Fruit fly (Drosophila melanogaster) whole organism, embryonic: Measurements from ENCODE around the gene CG3184.

ENCODE experiments used
- CG10366 ChIP-seq: fragments of 200-800 bp; sonication (Bioruptor generic); IDR thresholded peaks from 2 replicates; pipeline ENCODE4 v1.3.6; 2022; ENCODE audit warnings: missing biosample characterization, missing genetic modification characterization
- CG11247 ChIP-seq: fragments of 200-800 bp; sonication (Bioruptor generic); IDR thresholded peaks from 2 replicates; pipeline ENCODE4 v1.3.6; 2022; ENCODE audit warnings: missing biosample characterization, missing genetic modification characterization
- CG15269 ChIP-seq: fragments of 200-800 bp; sonication (Bioruptor generic); optimal IDR thresholded peaks from 2 replicates; lab custom pipeline; 2018; ENCODE audit warnings: missing biosample characterization, mild to moderate bottlenecking, missing genetic modification characterization, moderate library complexity
- CG1647 ChIP-seq: fragments of 200-800 bp; sonication (Bioruptor generic); optimal IDR thresholded peaks from 3 replicates; lab custom pipeline; 2016; ENCODE audit warnings: missing biosample characterization, missing genetic modification characterization
- CG17912 ChIP-seq: fragments of 200-800 bp; sonication (Bioruptor generic); optimal IDR thresholded peaks from 2 replicates; lab custom pipeline; 2018; ENCODE audit warnings: missing biosample characterization, mild to moderate bottlenecking, missing genetic modification characterization
- CG1832 ChIP-seq: fragments of 200-800 bp; sonication (Bioruptor generic); optimal IDR thresholded peaks from 2 replicates; lab custom pipeline; 2017; ENCODE audit warnings: missing biosample characterization, mild to moderate bottlenecking, missing genetic modification characterization, inconsistent platforms
- CG30020 ChIP-seq: fragments of 200-800 bp; optimal IDR thresholded peaks from 2 replicates; lab custom pipeline; 2019; ENCODE audit warnings: missing biosample characterization, mild to moderate bottlenecking, missing genetic modification characterization, moderate library complexity
- CG3847 ChIP-seq: fragments of 200-800 bp; sonication (Bioruptor generic); IDR thresholded peaks from 2 replicates; pipeline ENCODE4 v1.3.6; 2022; ENCODE audit warnings: missing biosample characterization, missing genetic modification characterization
- CG4424 ChIP-seq: fragments of 200-800 bp; sonication (Bioruptor generic); optimal IDR thresholded peaks from 3 replicates; lab custom pipeline; 2016; ENCODE audit warnings: missing biosample characterization, missing genetic modification characterization
- CG6854 ChIP-seq: fragments of 200-800 bp; sonication (Bioruptor generic); optimal IDR thresholded peaks from 3 replicates; lab custom pipeline; 2017; ENCODE audit warnings: missing biosample characterization, mild to moderate bottlenecking, missing genetic modification characterization
- CG8290 ChIP-seq, 3 experiments: fragments of 200-800 bp; sonication (Bioruptor generic); optimal IDR thresholded peaks; 2 replicates each; lab custom pipeline; 2016 to 2019; ENCODE audit warnings: missing biosample characterization in 3 of 3, missing genetic modification characterization in 3 of 3, mild to moderate bottlenecking in 2 of 3, moderate library complexity in 1 of 3
- CG8478 ChIP-seq: fragments of >200 bp; optimal IDR thresholded peaks from 2 replicates; lab custom pipeline; 2018
- CG9609 ChIP-seq: fragments of 200-800 bp; sonication (Bioruptor generic); optimal IDR thresholded peaks from 3 replicates; lab custom pipeline; 2016; ENCODE audit warnings: missing biosample characterization, missing genetic modification characterization
- Dfd ChIP-seq, 2 experiments: fragments of >200 bp; optimal IDR thresholded peaks; 2 replicates each; lab custom pipeline; 2017; ENCODE audit warnings: missing biosample characterization in 2 of 2, missing genetic modification characterization in 2 of 2
- Drgx ChIP-seq: fragments of 200-800 bp; sonication (Bioruptor generic); IDR thresholded peaks from 2 replicates; pipeline ENCODE4 v1.3.6; 2022; ENCODE audit warnings: missing biosample characterization, missing genetic modification characterization
- E2f2 ChIP-seq: fragments of 200-800 bp; sonication (Bioruptor generic); IDR thresholded peaks from 2 replicates; pipeline ENCODE4 v1.3.6; 2022; ENCODE audit warnings: missing biosample characterization, missing genetic modification characterization
- H15 ChIP-seq: fragments of 200-800 bp; sonication (Bioruptor generic); IDR thresholded peaks from 3 replicates; pipeline ENCODE4 v1.3.6; 2022; ENCODE audit warnings: missing biosample characterization, missing genetic modification characterization
- HmgZ ChIP-seq: fragments of 200-800 bp; sonication (Bioruptor generic); optimal IDR thresholded peaks from 2 replicates; lab custom pipeline; 2018; ENCODE audit warnings: missing biosample characterization, mild to moderate bottlenecking, missing genetic modification characterization
- Hmx ChIP-seq: fragments of 200-800 bp; sonication (Bioruptor generic); optimal IDR thresholded peaks from 2 replicates; lab custom pipeline; 2016; ENCODE audit warnings: missing biosample characterization, missing genetic modification characterization
- Hr78 ChIP-seq, 2 experiments: fragments of 200-800 bp in 1 of 2; fragments of >200 bp in 1 of 2; sonication (Bioruptor generic) in 1 of 2; optimal IDR thresholded peaks; 2 replicates each; lab custom pipeline; 2017 to 2019; ENCODE audit warnings: missing biosample characterization in 2 of 2, missing genetic modification characterization in 2 of 2, mild to moderate bottlenecking in 1 of 2, moderate library complexity in 1 of 2
- NC2β ChIP-seq: fragments of 200-800 bp; sonication (Bioruptor generic); optimal IDR thresholded peaks from 2 replicates; lab custom pipeline; 2016; ENCODE audit warnings: missing biosample characterization, missing genetic modification characterization
- Neu2 ChIP-seq: fragments of 200-800 bp; sonication (Bioruptor generic); optimal IDR thresholded peaks from 3 replicates; lab custom pipeline; 2016; ENCODE audit warnings: missing biosample characterization, missing genetic modification characterization, borderline replicate concordance
- Ptx1 ChIP-seq: fragments of 200-800 bp; sonication (Bioruptor generic); IDR thresholded peaks from 2 replicates; pipeline ENCODE4 v1.3.6; 2022; ENCODE audit warnings: missing biosample characterization, missing genetic modification characterization
- Rx ChIP-seq: fragments of 200-800 bp; sonication (Bioruptor generic); IDR thresholded peaks from 2 replicates; pipeline ENCODE4 v1.3.6; 2022; ENCODE audit warnings: missing biosample characterization, missing genetic modification characterization
- Spps ChIP-seq: fragments of 200-800 bp; sonication (Bioruptor generic); optimal IDR thresholded peaks from 2 replicates; lab custom pipeline; 2018; ENCODE audit warnings: missing biosample characterization, mild to moderate bottlenecking, missing genetic modification characterization
- Tbp ChIP-seq: fragments of >200 bp; optimal IDR thresholded peaks from 2 replicates; lab custom pipeline; 2018; ENCODE audit warnings: missing biosample characterization, missing genetic modification characterization
- Xbp1 ChIP-seq: fragments of 200-800 bp; sonication (Bioruptor generic); optimal IDR thresholded peaks from 3 replicates; lab custom pipeline; 2016; ENCODE audit warnings: missing biosample characterization, mild to moderate bottlenecking, missing genetic modification characterization
- cas ChIP-seq: fragments of 200-800 bp; sonication (Bioruptor generic); IDR thresholded peaks from 2 replicates; pipeline ENCODE4 v1.3.6; 2022; ENCODE audit warnings: missing biosample characterization, missing genetic modification characterization
- crp ChIP-seq, 2 experiments: fragments of 200-800 bp; sonication (Bioruptor generic); optimal IDR thresholded peaks; 2 replicates in 1 of 2; 3 replicates in 1 of 2; lab custom pipeline; 2017; ENCODE audit warnings: missing biosample characterization in 2 of 2, missing genetic modification characterization in 2 of 2, mild to moderate bottlenecking in 1 of 2, moderate library complexity in 1 of 2
- dmrt11E ChIP-seq: fragments of 200-800 bp; sonication (Bioruptor generic); optimal IDR thresholded peaks from 3 replicates; lab custom pipeline; 2018; ENCODE audit warnings: missing biosample characterization, mild to moderate bottlenecking, missing genetic modification characterization, moderate library complexity
- dpn ChIP-seq, 2 experiments: fragments of 200-800 bp; sonication (Bioruptor generic); optimal IDR thresholded peaks; 3 replicates each; lab custom pipeline; 2016; ENCODE audit warnings: missing biosample characterization in 2 of 2, missing genetic modification characterization in 2 of 2
- fru ChIP-seq: fragments of >200 bp; optimal IDR thresholded peaks from 2 replicates; lab custom pipeline; 2017
- gcm2 ChIP-seq: fragments of 200-800 bp; sonication (Bioruptor generic); optimal IDR thresholded peaks from 2 replicates; lab custom pipeline; 2016; ENCODE audit warnings: missing biosample characterization, missing genetic modification characterization
- gem ChIP-seq: fragments of 200-800 bp; sonication (Bioruptor generic); optimal IDR thresholded peaks from 2 replicates; lab custom pipeline; 2019; ENCODE audit warnings: missing biosample characterization, mild to moderate bottlenecking, missing genetic modification characterization, moderate library complexity
- grau ChIP-seq: fragments of 200-800 bp; optimal IDR thresholded peaks from 3 replicates; lab custom pipeline; 2019; ENCODE audit warnings: missing biosample characterization, mild to moderate bottlenecking, missing genetic modification characterization, moderate library complexity
- gsb ChIP-seq: fragments of 200-800 bp; sonication (Bioruptor generic); IDR thresholded peaks from 2 replicates; pipeline ENCODE4 v1.3.6; 2022; ENCODE audit warnings: missing biosample characterization, missing genetic modification characterization
- hb ChIP-seq: fragments of 200-800 bp; sonication (Bioruptor generic); IDR thresholded peaks from 3 replicates; pipeline ENCODE4 v1.3.6; 2022; ENCODE audit warnings: missing biosample characterization, missing genetic modification characterization; ENCODE audit not compliant: partially characterized antibody
- jumu ChIP-seq: fragments of 200-800 bp; sonication (Bioruptor generic); optimal IDR thresholded peaks from 3 replicates; lab custom pipeline; 2016; ENCODE audit warnings: missing biosample characterization, missing genetic modification characterization
- kni ChIP-seq: fragments of 200-800 bp; sonication (Bioruptor generic); optimal IDR thresholded peaks from 3 replicates; lab custom pipeline; 2017; ENCODE audit warnings: mild to moderate bottlenecking, missing biosample characterization, missing genetic modification reagents, missing genetic modification characterization
- mam ChIP-seq: fragments of 200-800 bp; sonication (Bioruptor generic); optimal IDR thresholded peaks from 3 replicates; lab custom pipeline; 2016; ENCODE audit warnings: missing biosample characterization, missing genetic modification characterization
- nerfin-2 ChIP-seq: fragments of 200-800 bp; sonication (Bioruptor generic); IDR thresholded peaks from 2 replicates; pipeline ENCODE4 v1.3.6; 2022; ENCODE audit warnings: missing biosample characterization, missing genetic modification characterization; ENCODE audit not compliant: partially characterized antibody
- odd ChIP-seq: fragments of 200-800 bp; sonication (Bioruptor generic); optimal IDR thresholded peaks from 2 replicates; lab custom pipeline; 2017; ENCODE audit warnings: missing biosample characterization, mild to moderate bottlenecking, missing genetic modification characterization
- onecut ChIP-seq: fragments of 200-800 bp; sonication (Bioruptor generic); IDR thresholded peaks from 2 replicates; pipeline ENCODE4 v1.3.6; 2022; ENCODE audit warnings: missing biosample characterization, missing genetic modification characterization
- salm ChIP-seq: fragments of 200-800 bp; sonication (Bioruptor generic); optimal IDR thresholded peaks from 2 replicates; lab custom pipeline; 2018; ENCODE audit warnings: missing biosample characterization, mild to moderate bottlenecking, missing genetic modification characterization
- seq ChIP-seq: fragments of 200-800 bp; sonication (Bioruptor generic); IDR thresholded peaks from 2 replicates; pipeline ENCODE4 v1.3.6; 2022; ENCODE audit warnings: missing biosample characterization, missing genetic modification characterization
- sima ChIP-seq: fragments of 200-800 bp; sonication (Bioruptor generic); optimal IDR thresholded peaks from 2 replicates; lab custom pipeline; 2016; ENCODE audit warnings: missing biosample characterization, missing genetic modification characterization
- stwl ChIP-seq: fragments of 200-800 bp; sonication (Bioruptor generic); optimal IDR thresholded peaks from 3 replicates; lab custom pipeline; 2018; ENCODE audit warnings: missing biosample characterization, mild to moderate bottlenecking, missing genetic modification characterization, moderate library complexity
- ttk ChIP-seq: fragments of 200-800 bp; sonication (Bioruptor generic); IDR thresholded peaks from 2 replicates; pipeline ENCODE4 v2.1.2; 2022; ENCODE audit warnings: missing biosample characterization, missing genetic modification characterization
- unc-4 ChIP-seq: fragments of 200-800 bp; sonication (Bioruptor generic); IDR thresholded peaks from 2 replicates; pipeline ENCODE4 v1.3.6; 2022; ENCODE audit warnings: missing biosample characterization, missing genetic modification characterization; ENCODE audit not compliant: partially characterized antibody

The CG3184 gene

DNA sequence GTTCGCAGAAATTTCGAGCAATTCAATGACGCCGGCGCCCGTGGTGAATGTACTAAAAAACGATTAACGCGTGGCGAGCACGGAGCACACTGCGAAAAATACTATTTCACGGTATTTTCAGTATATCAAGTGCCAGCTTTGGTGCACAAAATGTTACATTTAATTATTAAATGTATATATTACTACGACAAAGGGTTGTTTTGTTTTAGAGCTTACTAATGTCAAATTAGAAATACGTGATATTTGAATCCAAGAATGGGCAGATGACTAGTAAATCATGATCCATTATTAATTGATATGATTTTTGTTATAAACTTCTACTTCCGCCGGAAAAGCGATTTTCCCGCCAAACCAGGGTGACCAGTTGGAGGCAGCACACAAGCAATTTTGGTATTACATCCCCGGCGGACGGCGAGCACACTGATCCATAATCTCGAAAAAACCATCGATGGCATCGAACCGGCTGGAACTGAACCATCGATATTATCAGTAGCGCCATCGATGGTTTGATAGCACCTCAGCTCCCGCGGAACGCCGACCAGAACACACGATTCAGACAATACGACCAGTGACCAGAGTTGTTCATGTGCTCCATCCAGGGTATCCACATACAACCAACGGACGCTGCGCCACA, 34.3 kb downstream of the CG3184 start, which contains the start of the genes CG3226 and Cdc7 (continued):
- TF ChIP-seq CG1832 (GFP tag; lab: Kevin White, UChicago) (no peak), dpn (GFP tag; optimal IDR thresholded peaks at IDR 0.05; lab: Kevin White, UChicago) (peak; percentile 25 to 46), Spps (no peak), CG30020 (tag; lab: Kevin White, UChicago) (peak; percentile 61), Rx (GFP tag; lab: Robert Waterston, UW) (peak; percentile 43; the same call in 1 of the 2 replicates), Hr78 (GFP tag; optimal IDR thresholded peaks at IDR 0.05; lab: Kevin White, UChicago) (no peak), crp (GFP tag; optimal IDR thresholded peaks at IDR 0.05; lab: Kevin White, UChicago) (peak in 1 of 2 experiments; percentile 48), CG4424 (GFP tag; lab: Kevin White, UChicago) (peak; percentile 72), CG15269 (tag; lab: Kevin White, UChicago) (peak; percentile 73), fru (lab: Kevin White, UChicago) (no peak), gcm2 (GFP tag; lab: Kevin White, UChicago) (peak; percentile 10), stwl (peak; percentile 53), CG9609 (peak; percentile 46), salm (tag; lab: Kevin White, UChicago) (peak; percentile 62), unc-4 (GFP tag; lab: Robert Waterston, UW) (peak; percentile 66), mam (peak; percentile 31), odd (GFP tag; lab: Kevin White, UChicago) (peak; percentile 75), Xbp1 (GFP tag; lab: Kevin White, UChicago) (peak; percentile 68), HmgZ (peak; percentile 56), sima (no peak), jumu (GFP tag; lab: Kevin White, UChicago) (peak; percentile 6), CG3847 (GFP tag; lab: Robert Waterston, UW) (peak; percentile 57; the same call in 1 of the 2 replicates), grau (tag; lab: Kevin White, UChicago) (peak; percentile 69), Neu2 (GFP tag; lab: Kevin White, UChicago) (no peak), hb (GFP tag; lab: Robert Waterston, UW) (peak; percentile 58; the same call in 1 of the 3 replicates), CG10366 (GFP tag; lab: Robert Waterston, UW) (peak; percentile 25; the same call in 1 of the 2 replicates), CG6854 (GFP tag; lab: Kevin White, UChicago) (peak; percentile 75), CG1647 (GFP tag; lab: Kevin White, UChicago) (no peak), dmrt11E (tag; lab: Kevin White, UChicago) (peak; percentile 52), CG11247 (GFP tag; lab: Robert Waterston, UW) (peak; percentile 37; the same call in 1 of the 2 replicates), E2f2 (GFP tag; lab: Robert Waterston, UW) (peak; percentile 77), seq (GFP tag; lab: Robert Waterston, UW) (0 out of 2 replicates have a peak, but pooled peaks have one; percentile 21), ttk (GFP tag; lab: Robert Waterston, UW) (0 out of 2 replicates have a peak, but pooled peaks have one; percentile 49), Drgx (0 out of 2 replicates have a peak, but pooled peaks have one; percentile 8), H15 (GFP tag; lab: Robert Waterston, UW) (peak; percentile 54; the same call in 1 of the 3 replicates), NC2β (peak; percentile 85), Hmx (GFP tag; lab: Kevin White, UChicago) (no peak), gem (tag; lab: Kevin White, UChicago) (peak; percentile 65), kni (GFP tag; lab: Kevin White, UChicago) (peak; percentile 86), gsb (GFP tag; lab: Robert Waterston, UW) (no peak), Dfd (GFP tag; optimal IDR thresholded peaks at IDR 0.05; lab: Kevin White, UChicago) (no peak), Ptx1 (GFP tag; lab: Robert Waterston, UW) (peak; percentile 50), cas (GFP tag; lab: Robert Waterston, UW) (no peak), onecut (GFP tag; lab: Robert Waterston, UW) (peak; percentile 75), nerfin-2 (GFP tag; lab: Robert Waterston, UW) (peak; percentile 49; the same call in 1 of the 2 replicates), Tbp (GFP tag; lab: Kevin White, UChicago) (no peak), CG17912 (GFP tag; lab: Kevin White, UChicago) (peak; percentile 68), CG8478 (no peak), CG8290 (GFP tag; optimal IDR thresholded peaks at IDR 0.05; lab: Kevin White, UChicago) (peak; percentile 24), CG8290 (tag; optimal IDR thresholded peaks at IDR 0.05; lab: Kevin White, UChicago) (peak; percentile 39 to 85)
